Worm (Caenorhabditis elegans): Measurements from ENCODE around the gene cgt-3.

- TF ChIP-seq unc-39 (tag; optimal IDR thresholded peaks at IDR 0.05) (no peak), lin-39 (tag; optimal IDR thresholded peaks at IDR 0.05) (no peak), nhr-43 (tag; optimal IDR thresholded peaks at IDR 0.05; ENCODE audit: poor library complexity, severe bottlenecking) (no peak)
Measured at ce11 chrII:5942593-5942992, 31.5 kb downstream of the cgt-3 start, which contains the start of gene F28B12.1.
